Worm (Caenorhabditis elegans): ENCODE data around the gene Y39F10A.6.
"Not testable (repeated sequence)": the region's sequence is repeated elsewhere in the genome, so short reads cannot be mapped to it uniquely, and the experiment has no call there.

The Y39F10A.6 gene

ce11 chrII:783532-783931 lies at the start of gene Y39F10A.6:
Gene Y39F10A.6 (minus strand): TSS chrII:783632.
- TF ChIP-seq him-1 (tag; optimal IDR thresholded peaks at IDR 0.05) (no peak), dao-5 (tag; optimal IDR thresholded peaks at IDR 0.05) (no peak), W03F9.2 (tag; optimal IDR thresholded peaks at IDR 0.05) (no peak)

DNA sequence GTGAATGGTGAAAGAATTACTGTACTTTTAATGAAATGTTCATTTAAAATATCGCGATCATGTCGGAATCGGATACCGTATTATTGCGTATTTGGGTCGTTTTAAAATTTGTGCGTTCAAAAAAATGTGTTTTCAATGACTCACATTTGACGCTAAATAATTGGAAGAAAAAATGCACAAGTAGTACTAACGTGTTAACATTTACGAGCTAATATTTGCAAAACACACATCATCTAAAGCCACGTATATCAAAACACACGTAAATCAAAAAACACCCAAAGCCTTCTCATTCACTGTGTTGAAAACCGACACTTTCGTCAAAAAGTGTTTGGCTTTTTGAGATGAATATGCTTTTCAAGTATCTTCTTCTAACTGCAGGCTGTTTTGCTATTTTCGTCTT lies 42.1 kb upstream of the Y39F10A.6 start, which contains the start of gene F28A10.1:
TSS of gene F28A10.1 (plus strand) at position 301 of the 400 bp plus-strand sequence.
- no peak for TF ChIP-seq him-1 (tag; optimal IDR thresholded peaks at IDR 0.05)
- no peak for TF ChIP-seq W03F9.2 (tag; optimal IDR thresholded peaks at IDR 0.05)
- TF ChIP-seq dao-5 (tag; optimal IDR thresholded peaks at IDR 0.05), result no peak

- no peak for TF ChIP-seq W03F9.2 (tag; optimal IDR thresholded peaks at IDR 0.05)
- no peak for TF ChIP-seq dao-5 (tag; optimal IDR thresholded peaks at IDR 0.05)
Observed at ce11 chrII:823529-823928, 40.1 kb upstream of the Y39F10A.6 start, which contains the start of gene F46F5.10. Gene F46F5.10 (plus strand): TSS chrII:823829.

- TF ChIP-seq W03F9.2, dao-5, him-1 (tag; optimal IDR thresholded peaks at IDR 0.05): not testable (repeated sequence)
Observed at ce11 chrII:822730-823129, 39.3 kb upstream of the Y39F10A.6 start, which contains the start of gene msrp-4. Gene msrp-4 (minus strand): TSS chrII:822830.

DNA sequence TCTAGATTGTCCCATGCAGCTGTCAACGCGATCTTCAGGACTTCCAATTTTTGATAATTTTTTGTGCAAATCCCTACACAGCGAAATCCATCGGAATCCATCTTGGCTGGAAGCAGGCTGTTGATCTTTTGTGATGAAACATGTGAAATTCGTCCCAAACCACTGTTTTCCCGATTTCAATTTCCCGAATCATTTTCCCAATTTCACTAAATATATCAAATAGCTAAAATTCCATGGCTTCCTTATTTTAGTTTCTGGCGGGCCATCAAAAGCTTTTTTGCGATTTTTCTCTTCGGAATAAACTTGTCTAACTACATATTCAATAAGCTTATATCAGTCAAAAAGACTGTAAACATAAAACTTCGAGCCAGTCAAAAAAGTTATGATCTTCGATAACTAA lies 38.1 kb upstream of the Y39F10A.6 start, which contains the start of gene F46F5.8:
TSS of gene F46F5.8 (minus strand) at position 101 of the 400 bp plus-strand sequence.
- TF ChIP-seq W03F9.2 (tag; optimal IDR thresholded peaks at IDR 0.05) (no peak), dao-5 (tag; optimal IDR thresholded peaks at IDR 0.05) (no peak), him-1 (tag; optimal IDR thresholded peaks at IDR 0.05) (no peak)

ce11 chrII:820519-820918 lies 37.1 kb upstream of the Y39F10A.6 start, which contains the start of gene F46F5.7:
Gene F46F5.7 (minus strand): TSS chrII:820619.
- no peak for TF ChIP-seq dao-5 (tag; optimal IDR thresholded peaks at IDR 0.05)
- TF ChIP-seq W03F9.2 (tag; optimal IDR thresholded peaks at IDR 0.05), result no peak
- TF ChIP-seq him-1 (tag; optimal IDR thresholded peaks at IDR 0.05), result no peak

ce11 chrII:814737-815136 lies 31.3 kb upstream of the Y39F10A.6 start, which contains the start of gene msrp-3:
Gene msrp-3 (minus strand): TSS chrII:814837.
- TF ChIP-seq him-1 (tag; optimal IDR thresholded peaks at IDR 0.05) (no peak), dao-5 (tag; optimal IDR thresholded peaks at IDR 0.05) (no peak), W03F9.2 (tag; optimal IDR thresholded peaks at IDR 0.05) (no peak)

ce11 chrII:812917-813316 lies 29.5 kb upstream of the Y39F10A.6 start, which contains the start of gene F46F5.5:
Gene F46F5.5 (minus strand): TSS chrII:813017.
- TF ChIP-seq dao-5 (tag; optimal IDR thresholded peaks at IDR 0.05) (no peak), him-1 (tag; optimal IDR thresholded peaks at IDR 0.05) (no peak), W03F9.2 (tag; optimal IDR thresholded peaks at IDR 0.05) (no peak)

- TF ChIP-seq dao-5 (tag; optimal IDR thresholded peaks at IDR 0.05), result no peak
- no peak for TF ChIP-seq W03F9.2 (tag; optimal IDR thresholded peaks at IDR 0.05)
- TF ChIP-seq him-1 (tag; optimal IDR thresholded peaks at IDR 0.05), result no peak
Observed at ce11 chrII:808457-808856, 25.0 kb upstream of the Y39F10A.6 start, which contains the start of gene F46F5.11. Gene F46F5.11 (plus strand): TSS chrII:808757.

DNA sequence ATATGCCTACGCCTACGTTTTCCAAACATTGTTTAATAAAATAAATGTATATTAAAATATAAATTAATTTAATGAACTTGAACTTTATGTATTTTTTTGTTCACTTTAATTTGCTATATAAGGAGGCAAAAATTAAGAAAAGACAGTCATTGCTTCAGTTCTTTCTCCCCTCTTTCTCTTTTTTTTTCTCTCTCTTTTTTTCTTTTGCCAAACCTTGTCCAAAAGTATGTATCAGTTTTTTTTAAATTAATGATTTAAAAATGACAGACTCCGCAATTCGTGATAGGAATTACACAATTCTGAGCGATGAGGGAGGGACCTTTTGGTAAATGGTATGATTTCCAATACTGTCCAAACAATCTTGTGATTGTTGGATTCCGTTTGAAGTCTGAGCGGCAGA lies 19.6 kb upstream of the Y39F10A.6 start, which contains the start of gene F46F5.13:
TSS of gene F46F5.13 (plus strand) at position 301 of the 400 bp plus-strand sequence.
- TF ChIP-seq him-1 (tag; optimal IDR thresholded peaks at IDR 0.05) (no peak), dao-5 (tag; optimal IDR thresholded peaks at IDR 0.05) (no peak), W03F9.2 (tag; optimal IDR thresholded peaks at IDR 0.05) (no peak)

- no peak for TF ChIP-seq W03F9.2 (tag; optimal IDR thresholded peaks at IDR 0.05)
- no peak for TF ChIP-seq him-1 (tag; optimal IDR thresholded peaks at IDR 0.05)
- no peak for TF ChIP-seq dao-5 (tag; optimal IDR thresholded peaks at IDR 0.05)
Observed at ce11 chrII:799700-800099, 16.3 kb upstream of the Y39F10A.6 start, which contains the start of gene F46F5.14. Gene F46F5.14 (plus strand): TSS chrII:800000.

DNA sequence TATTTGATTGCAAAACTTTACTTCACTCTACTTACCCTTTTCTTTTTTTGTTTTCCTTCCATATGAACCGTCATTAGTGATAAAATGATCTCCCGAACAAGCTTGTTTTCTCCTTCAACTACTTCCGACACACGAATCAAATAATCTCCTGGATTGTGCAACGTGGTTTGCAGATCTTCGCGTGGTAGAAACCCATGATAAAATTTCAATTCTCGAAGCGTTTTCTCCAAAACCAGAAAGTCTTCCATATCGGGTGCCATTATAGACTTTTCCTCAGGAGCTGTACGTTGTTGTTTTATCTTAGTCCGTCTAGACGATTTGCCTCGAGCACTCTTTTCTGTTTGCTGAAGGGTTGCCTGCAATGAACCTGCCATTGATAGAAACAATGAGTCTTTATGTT lies 14.0 kb upstream of the Y39F10A.6 start:
- TF ChIP-seq dao-5 (tag; optimal IDR thresholded peaks at IDR 0.05) (no peak), him-1 (tag; optimal IDR thresholded peaks at IDR 0.05) (no peak), W03F9.2 (tag; optimal IDR thresholded peaks at IDR 0.05) (no peak)

DNA sequence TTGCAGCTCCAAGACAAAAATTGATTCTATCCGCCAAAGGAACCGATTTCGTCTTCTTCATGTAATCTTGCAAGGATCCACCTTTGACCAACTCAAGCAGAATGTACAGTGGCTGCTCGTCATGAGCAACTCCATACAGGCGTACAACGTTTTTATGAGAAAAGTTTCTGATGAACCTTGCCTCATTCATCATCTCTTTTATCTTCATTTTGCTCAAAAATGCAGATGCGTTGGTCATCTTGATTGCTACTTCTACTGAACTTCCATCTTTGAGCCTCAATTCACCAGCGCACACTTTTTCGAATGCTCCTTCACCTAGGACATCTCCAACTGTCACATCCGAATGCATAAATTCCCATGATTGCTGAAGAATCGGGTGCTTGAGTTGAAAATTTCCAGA lies 13.5 kb upstream of the Y39F10A.6 start:
- TF ChIP-seq W03F9.2 (tag; optimal IDR thresholded peaks at IDR 0.05) (no peak), dao-5 (tag; optimal IDR thresholded peaks at IDR 0.05) (no peak), him-1 (tag; optimal IDR thresholded peaks at IDR 0.05) (no peak)

- TF ChIP-seq him-1 (tag; optimal IDR thresholded peaks at IDR 0.05) (no peak), dao-5 (tag; optimal IDR thresholded peaks at IDR 0.05) (no peak), W03F9.2 (tag; optimal IDR thresholded peaks at IDR 0.05) (no peak)
Observed at ce11 chrII:791828-792227, 8.4 kb upstream of the Y39F10A.6 start, which contains the start of gene F46F5.1. Gene F46F5.1 (minus strand): TSS chrII:791928.

- TF ChIP-seq him-1 (tag; optimal IDR thresholded peaks at IDR 0.05) (no peak), dao-5 (tag; optimal IDR thresholded peaks at IDR 0.05) (no peak), W03F9.2 (tag; optimal IDR thresholded peaks at IDR 0.05) (no peak)
Observed at ce11 chrII:788139-788538, 4.7 kb upstream of the Y39F10A.6 start, which contains the start of gene F46F5.15. Gene F46F5.15 (plus strand): TSS chrII:788439.
